Fruit fly (Drosophila melanogaster) Kc167 (cell line): ENCODE results near the gene cv-c.

ENCODE experiments used
- Myc ChIP-seq: fragments of >200 bp; optimal IDR thresholded peaks from 2 replicates; lab custom pipeline; 2017; ENCODE audit warnings: missing external identifiers
- Sin3A ChIP-seq: fragments of >200 bp; optimal IDR thresholded peaks from 2 replicates; lab custom pipeline; 2018; ENCODE audit warnings: missing external identifiers
- h ChIP-seq: fragments of >200 bp; optimal IDR thresholded peaks from 3 replicates; lab custom pipeline; 2018; ENCODE audit warnings: missing external identifiers
- insv ChIP-seq: fragments of >200 bp; optimal IDR thresholded peaks from 3 replicates; lab custom pipeline; 2018; ENCODE audit warnings: missing external identifiers
- psq ChIP-seq: fragments of >200 bp; optimal IDR thresholded peaks from 2 replicates; lab custom pipeline; 2017; ENCODE audit warnings: missing external identifiers
- ttk ChIP-seq: sonication (Bioruptor generic); optimal IDR thresholded peaks from 2 replicates; lab custom pipeline; 2017; ENCODE audit warnings: missing external identifiers

Gene cv-c

DNA sequence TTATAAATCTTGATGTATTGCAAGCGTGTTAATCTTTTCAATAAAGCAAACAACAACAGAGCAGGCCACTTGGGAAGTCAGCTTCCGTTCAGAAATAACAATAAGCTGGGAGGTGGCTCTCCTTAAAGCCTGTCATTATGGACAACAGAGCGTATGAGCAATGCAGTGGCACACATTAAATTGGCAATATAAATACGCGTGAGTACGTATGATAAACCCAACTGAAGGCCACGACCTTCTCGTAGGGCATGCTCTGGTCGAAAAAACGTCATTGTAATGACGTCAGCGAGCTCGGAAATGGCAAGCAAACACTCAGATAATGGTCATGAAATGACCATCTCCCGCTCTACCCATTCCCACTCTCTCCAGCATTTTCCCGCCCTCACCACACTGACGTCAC, 74.9 kb downstream of the cv-c start:
- TF ChIP-seq psq (lab: Kevin White, UChicago) (no peak), Myc (lab: Kevin White, UChicago) (no peak), insv (lab: Kevin White, UChicago) (no peak), h (lab: Kevin White, UChicago) (no peak), Sin3A (lab: Kevin White, UChicago) (no peak)

DNA sequence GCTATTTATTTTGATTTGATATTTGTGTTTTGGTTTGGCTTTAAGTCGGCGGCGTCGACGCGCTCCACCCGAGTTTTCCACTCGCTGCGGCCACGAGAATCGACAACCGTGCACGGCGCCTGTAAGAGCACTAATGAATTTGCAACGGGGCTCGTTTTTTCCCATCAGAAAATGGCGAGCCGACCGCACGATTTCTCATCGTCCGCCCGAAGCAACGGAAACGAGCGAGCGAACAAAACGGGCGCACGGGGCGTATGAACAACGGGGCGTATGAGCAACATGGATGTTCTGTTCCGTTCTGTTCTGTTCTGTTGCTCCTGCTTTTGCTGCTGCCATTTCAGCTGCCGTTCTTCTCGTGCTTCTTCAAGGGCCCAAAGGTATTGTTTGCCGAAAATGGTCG, 76.2 kb downstream of the cv-c start:
- no peak for TF ChIP-seq Sin3A (lab: Kevin White, UChicago)
- no peak for TF ChIP-seq psq (lab: Kevin White, UChicago)
- TF ChIP-seq insv (lab: Kevin White, UChicago), result no peak
- TF ChIP-seq ttk (lab: Kevin White, UChicago), result no peak
- no peak for TF ChIP-seq Myc (lab: Kevin White, UChicago)

DNA sequence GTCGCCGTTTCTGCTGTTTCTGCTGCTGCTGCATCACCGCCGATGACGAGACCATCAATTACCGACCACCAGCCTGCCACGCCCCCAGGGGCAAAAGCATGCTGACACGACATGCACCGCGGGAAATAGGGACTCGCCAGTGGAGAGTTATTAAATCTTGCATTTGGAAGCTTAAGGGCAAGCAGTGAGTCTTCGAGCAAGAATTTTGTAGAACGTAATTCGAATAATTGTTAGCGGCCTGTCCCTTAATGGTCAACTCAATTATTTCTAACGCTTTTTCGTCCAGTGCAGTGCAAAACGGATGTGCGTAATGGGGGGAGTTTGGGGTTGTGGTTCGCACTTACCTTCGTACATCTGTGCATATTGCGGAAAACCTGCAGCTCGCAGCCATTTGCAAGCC, 82.1 kb downstream of the cv-c start:
- no peak for TF ChIP-seq ttk (lab: Kevin White, UChicago)
- no peak for TF ChIP-seq Myc (lab: Kevin White, UChicago)
- no peak for TF ChIP-seq h (lab: Kevin White, UChicago)

DNA sequence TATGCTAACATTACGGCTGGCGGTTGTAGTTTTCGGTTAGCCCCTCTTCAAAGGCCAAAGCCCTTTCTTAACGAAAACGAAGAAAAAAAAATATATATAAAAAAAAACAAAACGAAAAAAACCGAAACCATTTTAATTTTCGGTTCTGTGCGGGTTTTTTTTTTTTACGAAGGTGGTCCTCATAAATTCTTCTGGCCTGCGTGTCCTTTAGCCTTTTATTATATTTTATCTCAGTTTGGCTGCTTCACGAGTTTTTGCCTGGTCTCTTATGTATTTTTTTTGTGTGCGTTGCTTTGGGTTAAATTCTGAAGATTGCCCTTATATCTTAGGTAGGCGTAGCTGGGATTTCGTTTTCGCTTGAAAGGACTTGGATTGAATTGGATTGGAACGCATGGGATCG, 82.9 kb downstream of the cv-c start:
- no peak for TF ChIP-seq Sin3A (lab: Kevin White, UChicago)
- TF ChIP-seq psq (lab: Kevin White, UChicago), result no peak

DNA sequence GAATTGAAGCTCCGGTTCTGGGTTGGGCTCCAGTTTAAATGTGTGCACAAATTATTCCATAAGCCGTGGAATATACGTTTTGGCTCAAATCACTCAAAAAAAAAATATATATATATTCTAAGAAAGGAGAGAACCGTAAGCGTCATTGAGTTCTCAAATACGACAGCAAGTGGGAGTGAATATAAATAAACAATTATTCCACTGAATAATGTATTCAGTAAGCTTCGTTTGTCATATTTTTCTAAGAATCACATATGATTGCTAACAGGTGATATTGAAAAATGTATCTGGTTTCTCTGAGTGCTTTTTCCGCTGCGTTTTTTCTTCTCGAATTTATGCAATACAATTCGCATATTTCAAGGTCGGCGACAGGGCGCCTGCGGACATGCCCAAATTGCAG, 83.6 kb downstream of the cv-c start:
- TF ChIP-seq h (lab: Kevin White, UChicago), result no peak
- TF ChIP-seq insv (lab: Kevin White, UChicago), result no peak
- no peak for TF ChIP-seq psq (lab: Kevin White, UChicago)

DNA sequence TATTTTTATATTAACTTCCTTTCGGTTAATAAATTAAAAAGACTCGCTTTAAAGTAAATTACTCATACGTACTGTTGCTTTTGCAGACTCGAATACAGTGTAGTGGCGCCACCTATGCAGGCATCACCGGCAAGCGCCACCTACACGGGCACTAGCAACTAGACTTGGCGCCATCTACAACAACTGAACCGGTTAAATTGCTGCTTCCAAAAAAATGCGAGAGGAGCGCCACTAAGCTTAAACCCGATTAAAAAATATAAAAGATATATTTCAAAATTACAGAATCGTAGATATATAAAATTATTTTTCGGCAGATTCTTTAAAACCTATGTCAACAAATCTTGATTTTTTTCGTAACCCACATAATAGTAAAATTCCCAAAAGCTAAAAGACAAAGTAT, 90.2 kb downstream of the cv-c start:
- no peak for TF ChIP-seq insv (lab: Kevin White, UChicago)
- TF ChIP-seq Myc (lab: Kevin White, UChicago), result no peak
- TF ChIP-seq Sin3A (lab: Kevin White, UChicago), result no peak
- TF ChIP-seq ttk (lab: Kevin White, UChicago), result no peak
- no peak for TF ChIP-seq h (lab: Kevin White, UChicago)
- no peak for TF ChIP-seq psq (lab: Kevin White, UChicago)

DNA sequence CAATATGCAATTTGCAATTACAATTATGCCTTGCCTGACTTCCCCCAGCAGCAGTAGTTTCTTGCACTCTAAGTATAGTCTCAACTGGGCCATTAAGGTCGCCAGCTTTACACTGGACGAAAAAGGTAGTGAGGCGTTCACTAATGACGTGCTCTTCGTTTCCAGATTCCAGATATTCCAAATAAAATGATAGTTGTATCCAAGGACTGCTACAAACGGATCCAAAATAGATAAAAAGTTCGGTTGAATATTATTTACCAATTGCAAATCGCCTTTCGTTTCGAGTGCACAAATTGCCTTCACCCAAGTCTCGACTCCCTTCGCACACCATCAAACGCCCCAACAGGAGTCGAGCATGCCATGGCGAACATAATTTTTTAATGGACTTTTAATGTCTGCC, 91.0 kb downstream of the cv-c start:
- TF ChIP-seq Myc (lab: Kevin White, UChicago) (no peak), Sin3A (lab: Kevin White, UChicago) (no peak), h (lab: Kevin White, UChicago) (no peak), ttk (lab: Kevin White, UChicago) (no peak)

DNA sequence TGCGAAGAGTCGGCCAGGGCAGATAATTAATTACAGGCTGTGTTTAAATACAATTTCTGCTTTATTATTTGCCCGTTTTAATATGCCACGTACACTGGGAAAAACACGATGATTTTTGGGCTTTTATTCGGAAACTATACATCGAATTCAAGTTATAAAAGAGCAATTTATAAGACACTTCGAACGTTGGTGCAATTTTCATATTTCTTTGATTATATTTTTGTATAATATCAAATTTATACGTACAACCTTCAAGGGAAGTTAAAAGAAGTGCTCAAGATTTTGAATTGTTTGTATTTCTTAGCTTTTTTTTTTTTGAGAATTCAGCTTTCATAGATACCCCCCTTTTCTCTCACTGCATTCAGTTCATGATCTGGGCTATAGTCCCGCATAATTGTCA, 92.3 kb downstream of the cv-c start:
- TF ChIP-seq ttk (lab: Kevin White, UChicago) (no peak), insv (lab: Kevin White, UChicago) (no peak), psq (lab: Kevin White, UChicago) (no peak), Myc (lab: Kevin White, UChicago) (no peak), h (lab: Kevin White, UChicago) (no peak), Sin3A (lab: Kevin White, UChicago) (no peak)

DNA sequence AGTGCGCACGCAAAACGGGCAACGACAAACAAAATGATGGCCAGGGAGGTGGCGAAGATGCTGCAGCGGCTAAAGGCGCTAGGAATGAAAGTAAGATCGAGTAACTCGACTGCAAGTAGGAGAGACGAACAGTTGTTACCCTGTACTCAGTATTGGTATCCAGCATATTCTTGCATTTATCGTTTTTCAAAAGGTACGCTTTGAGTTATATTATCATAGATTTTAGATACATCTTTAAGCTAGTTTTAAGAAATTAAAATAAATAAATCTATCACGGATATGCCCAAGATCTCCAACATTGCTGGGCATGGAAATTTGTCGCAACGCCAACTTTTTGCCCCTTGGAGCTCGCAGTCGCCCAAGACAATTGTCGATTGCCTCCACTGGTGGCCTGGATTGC, 93.7 kb downstream of the cv-c start:
- TF ChIP-seq Sin3A (lab: Kevin White, UChicago) (no peak), psq (lab: Kevin White, UChicago) (no peak), h (lab: Kevin White, UChicago) (no peak), Myc (lab: Kevin White, UChicago) (no peak), insv (lab: Kevin White, UChicago) (no peak), ttk (lab: Kevin White, UChicago) (no peak)

DNA sequence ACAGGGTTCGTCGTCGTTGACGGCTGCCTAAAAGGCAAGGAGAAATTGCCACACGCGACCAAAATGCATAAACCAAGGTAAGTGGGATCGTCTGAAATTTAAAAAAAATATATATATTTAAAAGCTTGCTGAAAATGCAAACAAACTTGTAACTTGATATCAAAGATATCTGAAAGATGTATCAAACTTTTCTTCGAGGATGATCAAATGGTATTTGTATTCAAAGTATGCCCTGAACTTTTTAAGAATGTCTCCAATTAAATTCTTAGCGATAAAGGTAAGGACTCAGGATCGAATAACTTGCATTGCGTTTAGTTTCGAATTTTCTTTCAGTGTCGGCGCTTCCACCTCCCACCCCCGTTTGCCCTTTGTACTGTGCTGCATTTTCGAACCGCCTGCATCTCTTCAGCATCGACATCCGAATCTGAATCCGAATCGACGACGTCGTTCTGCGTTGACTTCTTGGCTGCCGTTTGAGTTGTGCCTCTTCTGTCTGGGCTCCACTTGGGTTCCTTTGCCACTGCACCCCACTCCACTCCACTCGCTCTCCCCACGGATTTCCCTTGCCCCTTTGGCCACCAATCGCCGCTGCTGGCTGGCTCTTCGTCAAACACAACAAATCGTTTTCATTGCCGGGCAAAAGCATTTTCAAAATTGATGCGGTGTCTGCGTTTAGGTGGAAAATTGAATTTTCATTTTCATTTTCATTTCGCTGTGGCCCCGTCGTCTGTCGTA, 95.3 kb downstream of the cv-c start:
- no peak for TF ChIP-seq Myc (lab: Kevin White, UChicago)
- no peak for TF ChIP-seq psq (lab: Kevin White, UChicago)
- no peak for TF ChIP-seq Sin3A (lab: Kevin White, UChicago)
- no peak for TF ChIP-seq insv (lab: Kevin White, UChicago)
- TF ChIP-seq ttk (lab: Kevin White, UChicago), result no peak
- TF ChIP-seq h (lab: Kevin White, UChicago), result no peak

DNA sequence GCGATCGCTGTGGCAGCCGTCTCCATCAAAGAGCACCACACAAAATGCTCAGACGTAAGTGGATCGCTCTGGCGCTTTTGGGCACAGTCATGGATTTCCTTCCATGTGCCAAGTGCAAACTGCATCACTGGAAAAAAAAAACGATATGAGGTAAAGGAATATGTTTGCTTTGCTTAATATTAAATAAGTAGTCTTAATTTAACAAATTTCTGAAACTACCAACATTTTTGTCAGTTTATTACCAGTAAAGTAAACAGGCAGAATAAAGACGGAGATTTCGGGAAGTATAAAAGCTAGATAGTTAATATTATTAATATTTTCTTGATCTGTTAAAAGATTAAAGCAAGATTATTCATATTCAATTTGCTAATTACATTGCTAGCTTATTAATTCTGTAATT, 97.0 kb downstream of the cv-c start:
- no peak for TF ChIP-seq Myc (lab: Kevin White, UChicago)
- no peak for TF ChIP-seq h (lab: Kevin White, UChicago)
- no peak for TF ChIP-seq psq (lab: Kevin White, UChicago)

DNA sequence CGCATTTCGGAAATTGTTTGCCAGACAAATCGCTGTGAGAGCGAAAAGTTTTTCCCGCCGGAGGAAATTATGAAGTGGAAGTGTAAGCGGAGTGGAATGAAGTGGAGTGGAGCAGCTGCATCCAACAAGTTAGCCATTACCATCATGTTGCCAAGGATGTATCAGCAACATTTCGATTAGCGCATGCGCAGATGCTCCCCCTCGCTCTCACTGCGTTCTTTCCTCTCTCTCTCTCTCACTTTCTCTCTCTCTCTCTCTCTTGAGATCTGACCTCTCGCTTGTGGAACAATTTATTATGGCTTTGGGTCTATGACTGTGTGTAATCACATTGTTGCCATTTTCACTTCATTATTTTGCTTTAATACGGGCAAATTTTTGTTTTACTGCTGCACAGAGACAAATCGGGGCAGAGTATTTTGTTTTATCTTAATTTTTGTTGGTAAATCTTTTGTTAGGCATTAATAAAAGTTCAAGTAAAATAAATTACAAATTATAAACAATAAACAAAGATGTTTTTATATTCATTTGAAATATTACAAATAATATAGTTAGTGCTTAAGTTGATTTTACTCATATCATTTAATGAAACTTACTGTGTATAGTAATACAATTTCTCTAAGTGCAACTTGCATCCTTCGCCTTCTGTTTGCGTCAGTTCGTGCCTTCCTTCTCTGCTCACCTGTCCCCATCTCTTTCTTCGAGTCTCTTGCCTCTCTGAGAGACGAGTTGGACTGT, 99.0 kb downstream of the cv-c start:
- TF ChIP-seq Myc (lab: Kevin White, UChicago), result no peak
- TF ChIP-seq insv (lab: Kevin White, UChicago), result no peak
- no peak for TF ChIP-seq ttk (lab: Kevin White, UChicago)
- no peak for TF ChIP-seq psq (lab: Kevin White, UChicago)
- TF ChIP-seq Sin3A (lab: Kevin White, UChicago), result no peak
- TF ChIP-seq h (lab: Kevin White, UChicago), result no peak
